Worm (Caenorhabditis elegans) whole organism, young adult: ENCODE measurements around the gene vnut-1.

ENCODE experiments used
- ama-1 ChIP-seq, 3 experiments: fragments of 150-350 bp in 1 of 3; sonication (generic microtip) in 2 of 3; optimal IDR thresholded peaks; 2 replicates each; lab custom pipeline; 2014 to 2018; ENCODE audit warnings: missing biosample characterization in 2 of 3, missing genetic modification characterization in 2 of 3, missing genetic modification reagents in 2 of 3
- hmg-20 ChIP-seq: fragments of 200-800 bp; sonication (Bioruptor generic); IDR thresholded peaks from 2 replicates; pipeline ENCODE4 v1.3.6; 2022; ENCODE audit warnings: missing genetic modification reagents, missing genetic modification characterization, missing compliant biosample characterization
- mcd-1 ChIP-seq: fragments of 200-800 bp; sonication (Bioruptor generic); IDR thresholded peaks from 2 replicates; pipeline ENCODE4 v1.3.6; 2022; ENCODE audit warnings: missing genetic modification reagents, missing genetic modification characterization, missing compliant biosample characterization
- snpc-1.3 ChIP-seq: sonication (generic microtip); optimal IDR thresholded peaks from 2 replicates; lab custom pipeline; 2017; ENCODE audit warnings: missing genetic modification characterization, mild to moderate bottlenecking, missing compliant biosample characterization, antibody characterized with exemption, moderate library complexity, missing genotype, missing genetic modification reagents; ENCODE audit not compliant: insufficient read depth

DNA sequence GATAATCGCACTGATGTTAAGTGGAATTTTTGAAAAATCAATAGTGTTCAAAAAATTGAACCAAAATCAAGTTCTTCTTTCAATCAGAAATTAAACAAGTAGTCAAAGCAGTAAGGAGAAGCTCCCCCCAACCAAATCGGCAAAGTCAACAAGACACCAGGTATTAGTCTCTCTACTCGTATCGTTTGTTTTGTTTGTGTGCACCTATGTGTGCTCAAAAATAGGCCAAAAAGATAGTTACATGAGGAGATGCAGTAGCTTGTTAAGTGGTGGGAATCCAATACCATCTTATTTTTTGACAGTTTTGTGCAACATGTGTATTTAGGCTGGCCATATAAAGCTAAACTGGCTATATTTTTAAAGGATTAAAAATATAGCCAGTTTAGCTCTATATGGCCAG lies 16.6 kb downstream of the vnut-1 start, which contains the start of gene K10H10.12:
- TF ChIP-seq ama-1 (optimal IDR thresholded peaks at IDR 0.05; lab: Kevin White, UChicago) (no peak), ama-1 (GFP tag; optimal IDR thresholded peaks at IDR 0.05; lab: Kevin White, UChicago) (no peak), mcd-1 (GFP tag; lab: Robert Waterston, UW) (no peak), hmg-20 (no peak), snpc-1.3 (tag; lab: Kevin White, UChicago) (no peak)
